Fruit fly (Drosophila melanogaster) whole organism, wandering third instar larva: Measurements from ENCODE around the gene CG11309.

Source experiments
- Abd-B ChIP-seq: fragments of >200 bp; optimal IDR thresholded peaks from 2 replicates; lab custom pipeline; 2017; ENCODE audit warnings: missing biosample characterization, missing genetic modification characterization
- CG32264 ChIP-seq: fragments of 200-800 bp; sonication (Bioruptor generic); optimal IDR thresholded peaks from 2 replicates; lab custom pipeline; 2016; ENCODE audit warnings: missing biosample characterization, missing genetic modification characterization
- CG9705 ChIP-seq: fragments of 200-800 bp; sonication (Bioruptor generic); optimal IDR thresholded peaks from 2 replicates; lab custom pipeline; 2018; ENCODE audit warnings: missing biosample characterization, mild to moderate bottlenecking, missing genetic modification characterization
- CrebA ChIP-seq: fragments of 200-800 bp; sonication (Bioruptor generic); optimal IDR thresholded peaks from 2 replicates; lab custom pipeline; 2016; ENCODE audit warnings: missing biosample characterization, mild to moderate bottlenecking, missing genetic modification characterization, borderline replicate concordance
- Dfd ChIP-seq: fragments of >200 bp; optimal IDR thresholded peaks from 2 replicates; lab custom pipeline; 2017; ENCODE audit warnings: missing biosample characterization, missing genetic modification characterization
- Dif ChIP-seq: fragments of 200-275, 200-300 bp; sonication (Bioruptor generic); optimal IDR thresholded peaks from 2 replicates; lab custom pipeline; 2018; ENCODE audit warnings: missing biosample characterization, missing genetic modification characterization; ENCODE audit not compliant: partially characterized antibody
- GATAd ChIP-seq: sonication (Bioruptor generic); optimal IDR thresholded peaks from 2 replicates; lab custom pipeline; 2016; ENCODE audit warnings: missing biosample characterization, missing genetic modification characterization
- HLH106 ChIP-seq: fragments of 200-800 bp; optimal IDR thresholded peaks from 3 replicates; lab custom pipeline; 2019; ENCODE audit warnings: missing biosample characterization, mild to moderate bottlenecking, missing genetic modification characterization, moderate library complexity
- Hnf4 ChIP-seq: fragments of 200-800 bp; sonication (Bioruptor generic); optimal IDR thresholded peaks from 2 replicates; lab custom pipeline; 2016; ENCODE audit warnings: missing biosample characterization, mild to moderate bottlenecking, missing genetic modification characterization
- Hr78 ChIP-seq: fragments of >200 bp; optimal IDR thresholded peaks from 2 replicates; lab custom pipeline; 2017; ENCODE audit warnings: missing biosample characterization, missing genetic modification characterization
- Hr83 ChIP-seq: fragments of 200-300 bp; sonication (Bioruptor generic); optimal IDR thresholded peaks from 2 replicates; lab custom pipeline; 2016; ENCODE audit warnings: missing biosample characterization, mild to moderate bottlenecking, missing genetic modification characterization, moderate library complexity; ENCODE audit not compliant: poor library complexity, severe bottlenecking
- Jra ChIP-seq: sonication (Bioruptor generic); optimal IDR thresholded peaks from 2 replicates; lab custom pipeline; 2016; ENCODE audit warnings: missing biosample characterization, missing genetic modification characterization
- Mio ChIP-seq: sonication (Bioruptor generic); optimal IDR thresholded peaks from 2 replicates; lab custom pipeline; 2016; ENCODE audit warnings: missing biosample characterization, missing genetic modification characterization
- Myc ChIP-seq: fragments of >200 bp; optimal IDR thresholded peaks from 2 replicates; lab custom pipeline; 2017
- N ChIP-seq: fragments of >200 bp; optimal IDR thresholded peaks from 2 replicates; lab custom pipeline; 2018; ENCODE audit warnings: missing biosample characterization, missing external identifiers, missing genetic modification characterization
- OdsH ChIP-seq: fragments of 200-800 bp; sonication (Bioruptor generic); optimal IDR thresholded peaks from 2 replicates; lab custom pipeline; 2016; ENCODE audit warnings: missing biosample characterization, mild to moderate bottlenecking, missing genetic modification characterization
- Rel ChIP-seq, 2 experiments: fragments of 200-800 bp; sonication (Bioruptor generic) in 1 of 2; optimal IDR thresholded peaks; 2 replicates in 1 of 2; 3 replicates in 1 of 2; lab custom pipeline; 2016 to 2019; ENCODE audit warnings: mild to moderate bottlenecking in 2 of 2, missing biosample characterization in 2 of 2, missing genetic modification characterization in 2 of 2, moderate library complexity in 1 of 2
- Sp1 ChIP-seq: fragments of 200-800 bp; sonication (Bioruptor generic); optimal IDR thresholded peaks from 3 replicates; lab custom pipeline; 2019; ENCODE audit warnings: missing biosample characterization, mild to moderate bottlenecking, missing genetic modification characterization, moderate library complexity
- Vsx2 ChIP-seq: fragments of 200-300, 225-300 bp; sonication (Bioruptor generic); optimal IDR thresholded peaks from 2 replicates; lab custom pipeline; 2018; ENCODE audit warnings: missing biosample characterization, missing genetic modification characterization; ENCODE audit not compliant: partially characterized antibody
- br ChIP-seq: fragments of 200-800 bp; sonication (Bioruptor generic); optimal IDR thresholded peaks from 2 replicates; lab custom pipeline; 2016; ENCODE audit warnings: missing biosample characterization, missing genetic modification characterization
- brk ChIP-seq: fragments of 200-800 bp; sonication (Bioruptor generic); optimal IDR thresholded peaks from 2 replicates; lab custom pipeline; 2016; ENCODE audit warnings: missing biosample characterization, mild to moderate bottlenecking, missing genetic modification characterization
- dl ChIP-seq, 2 experiments: fragments of 175-275, 200-275 bp in 1 of 2; fragments of 200-275 bp in 1 of 2; sonication (Bioruptor generic); optimal IDR thresholded peaks; lab custom pipeline; 2018; ENCODE audit warnings: mild to moderate bottlenecking in 2 of 2, missing biosample characterization in 2 of 2, missing genetic modification characterization in 2 of 2, moderate library complexity in 2 of 2; ENCODE audit not compliant: partially characterized antibody in 2 of 2, insufficient read depth in 1 of 2
- dmrt93B ChIP-seq: fragments of 200-800 bp; sonication (Bioruptor generic); optimal IDR thresholded peaks from 2 replicates; lab custom pipeline; 2018; ENCODE audit warnings: missing biosample characterization, mild to moderate bottlenecking, missing genetic modification characterization
- dsf ChIP-seq: sonication (Bioruptor generic); optimal IDR thresholded peaks from 2 replicates; lab custom pipeline; 2016; ENCODE audit warnings: missing biosample characterization, missing genetic modification characterization, borderline replicate concordance
- ey ChIP-seq: fragments of 200-800 bp; sonication (Bioruptor generic); optimal IDR thresholded peaks from 2 replicates; lab custom pipeline; 2016; ENCODE audit warnings: missing biosample characterization, missing genetic modification characterization
- foxo ChIP-seq, 2 experiments: fragments of 200-800 bp; sonication (Bioruptor generic); optimal IDR thresholded peaks; 2 replicates in 1 of 2; 3 replicates in 1 of 2; lab custom pipeline; 2016 to 2017; ENCODE audit warnings: missing biosample characterization in 2 of 2, missing genetic modification characterization in 2 of 2
- fru ChIP-seq: fragments of 200-800 bp; sonication (Bioruptor generic); optimal IDR thresholded peaks from 3 replicates; lab custom pipeline; 2016; ENCODE audit warnings: missing biosample characterization, mild to moderate bottlenecking, missing genetic modification characterization
- h ChIP-seq: fragments of 200-800 bp; sonication (Bioruptor generic); optimal IDR thresholded peaks from 3 replicates; lab custom pipeline; 2016; ENCODE audit warnings: missing biosample characterization, mild to moderate bottlenecking, missing genetic modification characterization
- jim ChIP-seq: fragments of 175-275, 200-325 bp; sonication (Bioruptor generic); optimal IDR thresholded peaks from 2 replicates; lab custom pipeline; 2016; ENCODE audit warnings: missing biosample characterization, mild to moderate bottlenecking, missing genetic modification characterization
- lola ChIP-seq: fragments of >200 bp; optimal IDR thresholded peaks from 2 replicates; lab custom pipeline; 2017; ENCODE audit warnings: missing biosample characterization, missing genetic modification characterization
- pan ChIP-seq: fragments of >200 bp; optimal IDR thresholded peaks from 2 replicates; lab custom pipeline; 2017
- psq ChIP-seq: fragments of 200-800 bp; sonication (Bioruptor generic); optimal IDR thresholded peaks from 3 replicates; lab custom pipeline; 2017; ENCODE audit warnings: missing biosample characterization, mild to moderate bottlenecking, missing genetic modification characterization, moderate library complexity
- rgr ChIP-seq: fragments of 200-800 bp; sonication (Bioruptor generic); optimal IDR thresholded peaks from 3 replicates; lab custom pipeline; 2016; ENCODE audit warnings: missing biosample characterization, mild to moderate bottlenecking, missing genetic modification characterization
- sage ChIP-seq: fragments of 200-800 bp; sonication (Bioruptor generic); optimal IDR thresholded peaks from 2 replicates; lab custom pipeline; 2016; ENCODE audit warnings: missing biosample characterization, mild to moderate bottlenecking, missing genetic modification characterization
- sv ChIP-seq: fragments of 200-800 bp; sonication (Bioruptor generic); optimal IDR thresholded peaks from 3 replicates; lab custom pipeline; 2016; ENCODE audit warnings: missing biosample characterization, missing genetic modification characterization
- tai ChIP-seq: sonication (Bioruptor generic); optimal IDR thresholded peaks from 2 replicates; lab custom pipeline; 2016; ENCODE audit warnings: missing biosample characterization, missing genetic modification characterization
- usp ChIP-seq: fragments of >200 bp; optimal IDR thresholded peaks from 2 replicates; lab custom pipeline; 2017; ENCODE audit warnings: missing biosample characterization, missing genetic modification characterization
- woc ChIP-seq: sonication (Bioruptor generic); optimal IDR thresholded peaks from 2 replicates; lab custom pipeline; 2016; ENCODE audit warnings: missing biosample characterization, mild to moderate bottlenecking, missing genetic modification characterization

The CG11309 gene

DNA sequence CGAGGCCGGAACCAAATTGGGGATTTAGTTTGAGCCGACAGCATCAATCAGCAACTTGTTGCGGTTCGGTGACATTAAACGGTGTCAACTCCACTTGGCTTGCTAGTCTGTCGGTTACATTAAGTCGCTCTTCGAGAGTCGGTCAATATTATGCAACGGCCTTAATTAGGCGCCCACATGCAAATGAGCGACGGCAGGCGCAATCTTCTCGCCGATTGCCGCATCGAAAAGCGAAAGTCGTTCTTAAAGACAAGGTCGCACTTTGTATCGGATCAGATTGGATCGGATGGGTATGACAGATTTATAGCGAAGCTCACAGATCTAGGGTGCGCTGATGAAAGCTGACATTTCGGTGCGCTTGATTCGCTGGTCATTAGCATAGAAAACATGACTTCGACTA is 13.4 kb downstream of the CG11309 start:
- TF ChIP-seq dl (GFP tag; optimal IDR thresholded peaks at IDR 0.05; lab: Kevin White, UChicago; ENCODE audit: insufficient read depth in 1 of 2, partially characterized antibody in 2 of 2) (no peak), Sp1 (GFP tag; lab: Kevin White, UChicago) (no peak), h (GFP tag; lab: Kevin White, UChicago) (no peak), CG32264 (GFP tag; lab: Kevin White, UChicago) (no peak), lola (GFP tag; lab: Kevin White, UChicago) (no peak), brk (no peak), woc (GFP tag; lab: Kevin White, UChicago) (no peak), tai (no peak), foxo (GFP tag; optimal IDR thresholded peaks at IDR 0.05; lab: Kevin White, UChicago) (no peak), br (GFP tag; lab: Kevin White, UChicago) (no peak)

DNA sequence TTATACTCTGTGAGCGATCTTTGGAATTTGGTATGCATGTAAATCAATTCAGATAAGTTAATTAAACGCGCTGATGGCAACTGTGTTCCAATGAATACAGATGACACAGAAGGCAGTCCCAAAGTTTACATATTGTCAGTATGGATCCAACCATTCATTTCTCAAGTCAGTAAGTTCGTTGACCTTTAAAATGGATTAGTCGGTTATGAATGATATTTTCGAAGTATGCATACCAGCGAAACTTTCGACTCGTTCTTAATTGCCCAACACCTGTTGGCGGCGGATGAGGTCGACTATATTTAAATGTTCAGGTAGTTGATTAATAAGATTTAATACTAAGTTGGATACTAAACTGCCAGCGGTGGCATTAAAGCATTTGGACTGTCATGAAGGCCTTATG is 14.1 kb downstream of the CG11309 start:
- TF ChIP-seq HLH106 (tag; lab: Kevin White, UChicago) (no peak), pan (no peak), CG9705 (no peak), Vsx2 (GFP tag; lab: Kevin White, UChicago) (no peak), Abd-B (GFP tag; lab: Kevin White, UChicago) (no peak), Hr78 (no peak), jim (GFP tag; lab: Kevin White, UChicago) (no peak)

dm6 chr3L:21285639-21286338 is 18.7 kb downstream of the CG11309 start, which contains the start of the genes CG12974 and pzg:
Gene CG12974 (minus strand): TSS chr3L:21285962.
Gene pzg (plus strand): TSS chr3L:21286099.
- TF ChIP-seq Dfd = no peak
- peak; percentile 99 for TF ChIP-seq Vsx2 (GFP tag; lab: Kevin White, UChicago)
- no peak for TF ChIP-seq Rel (GFP tag; optimal IDR thresholded peaks at IDR 0.05; lab: Kevin White, UChicago)
- TF ChIP-seq Rel (tag; optimal IDR thresholded peaks at IDR 0.05; lab: Kevin White, UChicago) = no peak
- no peak for TF ChIP-seq usp (GFP tag; lab: Kevin White, UChicago)
- TF ChIP-seq lola (GFP tag; lab: Kevin White, UChicago) = no peak
- TF ChIP-seq Mio (GFP tag; lab: Kevin White, UChicago) = peak; percentile 20
- TF ChIP-seq foxo (GFP tag; optimal IDR thresholded peaks at IDR 0.05; lab: Kevin White, UChicago) = peak in 1 of 2 experiments; percentile 59
- peak; percentile 70 for TF ChIP-seq woc (GFP tag; lab: Kevin White, UChicago)
- TF ChIP-seq N = no peak
- no peak for TF ChIP-seq CG32264 (GFP tag; lab: Kevin White, UChicago)
- peak; percentile 48 for TF ChIP-seq br (GFP tag; lab: Kevin White, UChicago)
- no peak for TF ChIP-seq tai
- TF ChIP-seq brk = no peak
- peak; percentile 57 for TF ChIP-seq Sp1 (GFP tag; lab: Kevin White, UChicago)
- TF ChIP-seq rgr (GFP tag; lab: Kevin White, UChicago) = peak; percentile 69
- no peak for TF ChIP-seq Abd-B (GFP tag; lab: Kevin White, UChicago)
- peak; percentile 51 for TF ChIP-seq ey (GFP tag; lab: Kevin White, UChicago)
- peak; percentile 34 for TF ChIP-seq Hr83 (GFP tag; lab: Kevin White, UChicago)
- no peak for TF ChIP-seq Hr78
- TF ChIP-seq Hnf4 (GFP tag; lab: Kevin White, UChicago) = peak; percentile 56
- peak; percentile 19 for TF ChIP-seq Jra (GFP tag; lab: Kevin White, UChicago)
- peak; percentile 82 for TF ChIP-seq CG9705
- no peak for TF ChIP-seq GATAd (GFP tag; lab: Kevin White, UChicago)
- TF ChIP-seq HLH106 (tag; lab: Kevin White, UChicago) = peak; percentile 73
- TF ChIP-seq dl (GFP tag; optimal IDR thresholded peaks at IDR 0.05; lab: Kevin White, UChicago; ENCODE audit: insufficient read depth in 1 of 2, partially characterized antibody in 2 of 2) = peak; percentile 76 to 82
- no peak for TF ChIP-seq jim (GFP tag; lab: Kevin White, UChicago)
- peak; percentile 30 for TF ChIP-seq OdsH (GFP tag; lab: Kevin White, UChicago)
- peak; percentile 69 for TF ChIP-seq fru (GFP tag; lab: Kevin White, UChicago)
- peak; percentile 46 for TF ChIP-seq Myc (lab: Kevin White, UChicago)
- peak; percentile 51 for TF ChIP-seq sv (GFP tag; lab: Kevin White, UChicago)
- peak; percentile 74 for TF ChIP-seq dmrt93B (GFP tag; lab: Kevin White, UChicago)
- peak; percentile 99 for TF ChIP-seq Dif
- no peak for TF ChIP-seq sage
- TF ChIP-seq pan = no peak
- TF ChIP-seq h (GFP tag; lab: Kevin White, UChicago) = peak; percentile 66
- no peak for TF ChIP-seq dsf (GFP tag; lab: Kevin White, UChicago)
- TF ChIP-seq psq (GFP tag; lab: Kevin White, UChicago) = no peak
- no peak for TF ChIP-seq CrebA (GFP tag; lab: Kevin White, UChicago)
